Worm (Caenorhabditis elegans) whole organism, mixed stage, embryonic: ENCODE results near the gene rsp-2.

Source experiments
- blmp-1 ChIP-seq: fragments of 150-350 bp; optimal IDR thresholded peaks from 2 replicates; lab custom pipeline; 2014; ENCODE audit warnings: missing biosample characterization, missing genetic modification characterization
- elt-1 ChIP-seq: sonication (generic microtip); optimal IDR thresholded peaks from 2 replicates; lab custom pipeline; 2017; ENCODE audit warnings: missing genetic modification characterization, mild to moderate bottlenecking, missing compliant biosample characterization, antibody characterized with exemption, moderate library complexity, borderline replicate concordance; ENCODE audit not compliant: insufficient read depth
- ham-2 ChIP-seq: fragments of 200-800 bp; sonication (Bioruptor generic); optimal IDR thresholded peaks from 2 replicates; lab custom pipeline; 2018; ENCODE audit warnings: mild to moderate bottlenecking, missing genetic modification characterization, missing compliant biosample characterization
- nhr-2 ChIP-seq: fragments of 150-350 bp; optimal IDR thresholded peaks from 2 replicates; lab custom pipeline; 2014; ENCODE audit warnings: missing biosample characterization, missing genetic modification characterization
- nhr-237 ChIP-seq: fragments of 150-350 bp; optimal IDR thresholded peaks from 2 replicates; lab custom pipeline; 2014; ENCODE audit warnings: missing biosample characterization, missing genetic modification characterization
- nhr-76 ChIP-seq: sonication (generic microtip); optimal IDR thresholded peaks from 2 replicates; lab custom pipeline; 2017; ENCODE audit warnings: missing biosample characterization, missing genetic modification characterization
- sptf-1 ChIP-seq: sonication (generic microtip); optimal IDR thresholded peaks from 2 replicates; lab custom pipeline; 2017; ENCODE audit warnings: mild to moderate bottlenecking, missing genetic modification characterization, moderate library complexity, missing compliant biosample characterization
- unc-62 ChIP-seq: fragments of 150-350 bp; optimal IDR thresholded peaks from 2 replicates; lab custom pipeline; 2014; ENCODE audit warnings: missing biosample characterization, missing genetic modification reagents, missing genetic modification characterization

DNA sequence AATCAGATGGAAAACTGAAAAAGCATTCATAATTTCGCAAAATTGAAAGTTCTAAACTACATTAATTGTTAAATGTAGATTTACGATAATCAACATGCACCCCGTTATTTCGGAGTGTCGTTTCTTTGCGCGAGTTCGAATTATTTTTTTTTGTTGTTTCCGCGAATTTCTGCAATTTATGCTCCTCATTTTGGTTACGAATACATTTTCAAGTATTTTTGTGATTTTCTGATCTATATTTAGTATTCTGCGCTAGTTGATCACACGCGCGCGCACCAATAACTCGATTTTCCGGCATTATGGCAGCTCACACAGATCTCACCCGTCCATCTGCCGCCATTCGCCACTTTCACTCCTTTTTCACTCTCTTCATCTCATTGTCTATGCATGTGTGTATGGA lies 12.5 kb downstream of the rsp-2 start, which contains the start of gene VW02B12L.2:
- TF ChIP-seq nhr-76 (no peak), ham-2 (GFP tag; lab: Kevin White, UChicago) (peak; percentile 42), nhr-237 (tag; lab: Kevin White, UChicago) (no peak), sptf-1 (tag; lab: Kevin White, UChicago) (no peak), nhr-2 (tag; lab: Kevin White, UChicago) (no peak), blmp-1 (tag; lab: Kevin White, UChicago) (no peak), elt-1 (tag; lab: Kevin White, UChicago) (no peak), unc-62 (GFP tag; lab: Kevin White, UChicago) (no peak)
